Worm (Caenorhabditis elegans) whole organism, L4 larva: ENCODE results near the gene dao-6.

ENCODE experiments used
- F37D6.2 ChIP-seq: sonication (generic microtip); optimal IDR thresholded peaks from 2 replicates; lab custom pipeline; 2016; ENCODE audit warnings: mild to moderate bottlenecking, missing genetic modification characterization, missing compliant biosample characterization
- aly-2 ChIP-seq: sonication (generic microtip); optimal IDR thresholded peaks from 2 replicates; lab custom pipeline; 2018; ENCODE audit warnings: missing biosample characterization, missing genetic modification characterization
- ceh-44 ChIP-seq: fragments of 200-800 bp; sonication (Bioruptor generic); IDR thresholded peaks from 2 replicates; pipeline ENCODE4 v1.3.6; 2022; ENCODE audit warnings: missing genetic modification reagents, missing genetic modification characterization, missing compliant biosample characterization
- ceh-82 ChIP-seq: sonication (generic microtip); optimal IDR thresholded peaks from 2 replicates; lab custom pipeline; 2017; ENCODE audit warnings: missing biosample characterization, missing genetic modification characterization
- dpl-1 ChIP-seq: fragments of 150-350 bp; optimal IDR thresholded peaks from 2 replicates; lab custom pipeline; 2014; ENCODE audit warnings: missing biosample characterization, missing genetic modification reagents, missing genetic modification characterization
- fos-1 ChIP-seq: fragments of 150-350 bp; optimal IDR thresholded peaks from 2 replicates; lab custom pipeline; 2014; ENCODE audit warnings: missing biosample characterization, missing genetic modification characterization
- jun-1 ChIP-seq: fragments of 150-350 bp; optimal IDR thresholded peaks from 2 replicates; lab custom pipeline; 2014; ENCODE audit warnings: missing biosample characterization, missing genetic modification reagents, missing genetic modification characterization
- lin-29 ChIP-seq: fragments of 200-800 bp; sonication (Bioruptor generic); IDR thresholded peaks from 2 replicates; pipeline ENCODE4 v1.3.6; 2022; ENCODE audit warnings: missing genetic modification reagents, missing genetic modification characterization, missing compliant biosample characterization
- lin-39 ChIP-seq: fragments of 150-350 bp; optimal IDR thresholded peaks from 2 replicates; lab custom pipeline; 2014; ENCODE audit warnings: missing biosample characterization, missing genetic modification reagents, missing genetic modification characterization
- nhr-11 ChIP-seq: fragments of 150-350 bp; optimal IDR thresholded peaks from 2 replicates; lab custom pipeline; 2014; ENCODE audit warnings: missing biosample characterization, missing genetic modification characterization
- pha-4 ChIP-seq, 2 experiments: fragments of 150-350 bp in 1 of 2; fragments of 200-800 bp in 1 of 2; sonication (Bioruptor generic) in 1 of 2; IDR thresholded peaks in 1 of 2; optimal IDR thresholded peaks in 1 of 2; 2 replicates each; pipeline versions ENCODE4 v1.3.6 to Lab custom; 2014 to 2022; ENCODE audit warnings: missing genetic modification characterization in 2 of 2, missing genetic modification reagents in 2 of 2, missing biosample characterization in 1 of 2, missing compliant biosample characterization in 1 of 2
- skn-1 ChIP-seq: fragments of 150-350 bp; optimal IDR thresholded peaks from 2 replicates; lab custom pipeline; 2014; ENCODE audit warnings: missing biosample characterization, missing genetic modification characterization
- vab-7 ChIP-seq: fragments of 200-800 bp; sonication (Bioruptor generic); IDR thresholded peaks from 2 replicates; pipeline ENCODE4 v1.3.6; 2022; ENCODE audit warnings: missing genetic modification reagents, missing genetic modification characterization, missing compliant biosample characterization
- zip-11 ChIP-seq: fragments of 200-800 bp; sonication (Bioruptor generic); IDR thresholded peaks from 2 replicates; pipeline ENCODE4 v1.3.6; 2022; ENCODE audit warnings: missing genetic modification characterization, missing compliant biosample characterization

ce11 chrIII:9741985-9742384 lies 6.0 kb upstream of the dao-6 start:
- TF ChIP-seq vab-7 (GFP tag; lab: Robert Waterston, UW) (no peak), ceh-82 (no peak), nhr-11 (tag; lab: Kevin White, UChicago) (peak; percentile 59), fos-1 (tag; lab: Kevin White, UChicago) (no peak), dpl-1 (GFP tag; lab: Kevin White, UChicago) (no peak), jun-1 (tag; lab: Kevin White, UChicago) (no peak), aly-2 (tag; lab: Kevin White, UChicago) (no peak), skn-1 (tag; lab: Kevin White, UChicago) (no peak), lin-29 (GFP tag; lab: Robert Waterston, UW) (no peak), ceh-44 (GFP tag; lab: Robert Waterston, UW) (no peak), pha-4 (GFP tag; IDR thresholded peaks at IDR 0.05; lab: Robert Waterston, UW) (no peak), pha-4 (tag; optimal IDR thresholded peaks at IDR 0.05; lab: Kevin White, UChicago) (no peak), lin-39 (tag; lab: Kevin White, UChicago) (no peak), F37D6.2 (tag; lab: Kevin White, UChicago) (no peak), zip-11 (GFP tag; lab: Robert Waterston, UW) (no peak)
